Worm (Caenorhabditis elegans) whole organism, L4/young adult: Measurements from ENCODE around the gene sprr-2.

Source experiments
- W03F9.2 ChIP-seq: fragments of 150-350 bp; optimal IDR thresholded peaks from 2 replicates; lab custom pipeline; 2014; ENCODE audit warnings: missing biosample characterization, missing genetic modification characterization
- dao-5 ChIP-seq: sonication (generic microtip); optimal IDR thresholded peaks from 2 replicates; lab custom pipeline; 2016; ENCODE audit warnings: missing genotype, missing genetic modification characterization, moderate library complexity, missing compliant biosample characterization

ce11 chrX:14757641-14758220, 35.5 kb upstream of the sprr-2 start:
- TF ChIP-seq W03F9.2 (tag; lab: Kevin White, UChicago) (no peak), dao-5 (tag; lab: Kevin White, UChicago) (no peak)
